Fruit fly (Drosophila melanogaster) whole organism, wandering third instar larva: ENCODE results near the gene Vps4.

Experiments used
- Abd-B ChIP-seq: fragments of >200 bp; optimal IDR thresholded peaks from 2 replicates; lab custom pipeline; 2017; ENCODE audit warnings: missing biosample characterization, missing genetic modification characterization
- CG9705 ChIP-seq: fragments of 200-800 bp; sonication (Bioruptor generic); optimal IDR thresholded peaks from 2 replicates; lab custom pipeline; 2018; ENCODE audit warnings: missing biosample characterization, mild to moderate bottlenecking, missing genetic modification characterization
- CrebA ChIP-seq: fragments of 200-800 bp; sonication (Bioruptor generic); optimal IDR thresholded peaks from 2 replicates; lab custom pipeline; 2016; ENCODE audit warnings: missing biosample characterization, mild to moderate bottlenecking, missing genetic modification characterization, borderline replicate concordance
- HLH106 ChIP-seq: fragments of 200-800 bp; optimal IDR thresholded peaks from 3 replicates; lab custom pipeline; 2019; ENCODE audit warnings: missing biosample characterization, mild to moderate bottlenecking, missing genetic modification characterization, moderate library complexity
- Hnf4 ChIP-seq: fragments of 200-800 bp; sonication (Bioruptor generic); optimal IDR thresholded peaks from 2 replicates; lab custom pipeline; 2016; ENCODE audit warnings: missing biosample characterization, mild to moderate bottlenecking, missing genetic modification characterization
- Hr78 ChIP-seq: fragments of >200 bp; optimal IDR thresholded peaks from 2 replicates; lab custom pipeline; 2017; ENCODE audit warnings: missing biosample characterization, missing genetic modification characterization
- Jra ChIP-seq: sonication (Bioruptor generic); optimal IDR thresholded peaks from 2 replicates; lab custom pipeline; 2016; ENCODE audit warnings: missing biosample characterization, missing genetic modification characterization
- Sp1 ChIP-seq: fragments of 200-800 bp; sonication (Bioruptor generic); optimal IDR thresholded peaks from 3 replicates; lab custom pipeline; 2019; ENCODE audit warnings: missing biosample characterization, mild to moderate bottlenecking, missing genetic modification characterization, moderate library complexity
- fru ChIP-seq: fragments of 200-800 bp; sonication (Bioruptor generic); optimal IDR thresholded peaks from 3 replicates; lab custom pipeline; 2016; ENCODE audit warnings: missing biosample characterization, mild to moderate bottlenecking, missing genetic modification characterization
- usp ChIP-seq: fragments of >200 bp; optimal IDR thresholded peaks from 2 replicates; lab custom pipeline; 2017; ENCODE audit warnings: missing biosample characterization, missing genetic modification characterization
- woc ChIP-seq: sonication (Bioruptor generic); optimal IDR thresholded peaks from 2 replicates; lab custom pipeline; 2016; ENCODE audit warnings: missing biosample characterization, mild to moderate bottlenecking, missing genetic modification characterization

DNA sequence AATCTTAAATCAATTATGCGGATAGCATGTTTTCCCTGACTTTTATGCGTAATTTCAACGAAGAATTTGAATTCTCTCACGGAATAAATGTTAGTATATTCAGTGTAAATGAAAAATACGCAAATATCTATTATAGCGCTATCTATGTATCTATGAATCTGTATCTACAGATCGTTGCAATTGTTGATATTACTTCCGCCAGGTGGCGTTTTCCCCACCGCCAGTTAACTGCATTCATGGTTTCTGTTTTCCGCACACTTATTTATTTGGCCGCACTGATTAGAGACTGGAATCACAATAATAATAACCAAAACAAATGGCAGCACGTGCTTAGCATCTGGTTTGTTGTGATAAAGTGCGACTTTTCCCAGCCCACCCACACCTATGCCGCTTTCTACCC lies 24.7 kb upstream of the Vps4 start:
- no peak for TF ChIP-seq usp
- no peak for TF ChIP-seq Abd-B (GFP tag; lab: Kevin White, UChicago)
- no peak for TF ChIP-seq Hnf4 (GFP tag; lab: Kevin White, UChicago)
- no peak for TF ChIP-seq Hr78 (GFP tag; lab: Kevin White, UChicago)
- TF ChIP-seq CG9705 (GFP tag; lab: Kevin White, UChicago): no peak
- no peak for TF ChIP-seq Jra (GFP tag; lab: Kevin White, UChicago)
- no peak for TF ChIP-seq HLH106 (tag; lab: Kevin White, UChicago)
- TF ChIP-seq CrebA (GFP tag; lab: Kevin White, UChicago): no peak
- TF ChIP-seq Sp1 (GFP tag; lab: Kevin White, UChicago): no peak
- TF ChIP-seq fru (GFP tag; lab: Kevin White, UChicago): no peak
- no peak for TF ChIP-seq woc (GFP tag; lab: Kevin White, UChicago)
